Fruit fly (Drosophila melanogaster) whole organism, embryonic: ENCODE results near the gene Sgs5bis.

Experiments
- CG10431 ChIP-seq: fragments of 200-800 bp; sonication (Bioruptor generic); optimal IDR thresholded peaks from 3 replicates; lab custom pipeline; 2018; ENCODE audit warnings: missing biosample characterization, mild to moderate bottlenecking, missing genetic modification characterization
- CG10543 ChIP-seq: fragments of 200-800 bp; sonication (Bioruptor generic); optimal IDR thresholded peaks from 3 replicates; lab custom pipeline; 2017; ENCODE audit warnings: missing biosample characterization, mild to moderate bottlenecking, missing genetic modification characterization, moderate library complexity
- CG12104 ChIP-seq: fragments of 200-800 bp; sonication (Bioruptor generic); optimal IDR thresholded peaks from 3 replicates; lab custom pipeline; 2016; ENCODE audit warnings: missing biosample characterization, missing genetic modification characterization
- CG12391 ChIP-seq: fragments of 200-800 bp; sonication (Bioruptor generic); optimal IDR thresholded peaks from 3 replicates; lab custom pipeline; 2018; ENCODE audit warnings: missing biosample characterization, mild to moderate bottlenecking, missing genetic modification characterization, moderate library complexity
- CG12659 ChIP-seq: fragments of 200-800 bp; sonication (Bioruptor generic); optimal IDR thresholded peaks from 3 replicates; lab custom pipeline; 2017; ENCODE audit warnings: mild to moderate bottlenecking, missing biosample characterization, missing genetic modification reagents, missing genetic modification characterization
- CG15269 ChIP-seq: fragments of 200-800 bp; sonication (Bioruptor generic); optimal IDR thresholded peaks from 2 replicates; lab custom pipeline; 2018; ENCODE audit warnings: missing biosample characterization, mild to moderate bottlenecking, missing genetic modification characterization, moderate library complexity
- CG2202 ChIP-seq: fragments of 200-800 bp; sonication (Bioruptor generic); optimal IDR thresholded peaks from 2 replicates; lab custom pipeline; 2018; ENCODE audit warnings: missing biosample characterization, mild to moderate bottlenecking, missing genetic modification characterization
- CG3407 ChIP-seq: fragments of 200-800 bp; sonication (Bioruptor generic); optimal IDR thresholded peaks from 2 replicates; lab custom pipeline; 2018; ENCODE audit warnings: missing biosample characterization, mild to moderate bottlenecking, missing genetic modification characterization
- CG3847 ChIP-seq: fragments of 200-800 bp; sonication (Bioruptor generic); IDR thresholded peaks from 2 replicates; pipeline ENCODE4 v1.3.6; 2022; ENCODE audit warnings: missing biosample characterization, missing genetic modification characterization
- CG4404 ChIP-seq: fragments of 200-800 bp; sonication (Bioruptor generic); IDR thresholded peaks from 2 replicates; pipeline ENCODE4 v1.3.6; 2022; ENCODE audit warnings: missing biosample characterization, missing genetic modification characterization
- CG6272 ChIP-seq: fragments of 200-800 bp; sonication (Bioruptor generic); IDR thresholded peaks from 2 replicates; pipeline ENCODE4 v1.3.6; 2022; ENCODE audit warnings: missing biosample characterization, missing genetic modification characterization
- CG8089 ChIP-seq: fragments of 200-800 bp; sonication (Bioruptor generic); optimal IDR thresholded peaks from 3 replicates; lab custom pipeline; 2016; ENCODE audit warnings: missing biosample characterization, missing genetic modification characterization
- CG9437 ChIP-seq: fragments of 200-800 bp; sonication (Bioruptor generic); optimal IDR thresholded peaks from 2 replicates; lab custom pipeline; 2018; ENCODE audit warnings: missing biosample characterization, mild to moderate bottlenecking, missing genetic modification characterization
- Dip2 ChIP-seq: fragments of 200-800 bp; sonication (Bioruptor generic); IDR thresholded peaks from 2 replicates; pipeline ENCODE4 v1.3.6; 2022; ENCODE audit warnings: missing biosample characterization, missing genetic modification characterization
- Dll ChIP-seq: fragments of 200-800 bp; sonication (Bioruptor generic); IDR thresholded peaks from 4 replicates; pipeline ENCODE4 v1.3.6; 2022; ENCODE audit warnings: missing biosample characterization, missing genetic modification characterization; ENCODE audit not compliant: partially characterized antibody
- Hr3 ChIP-seq: fragments of 200-800 bp; sonication (Bioruptor generic); optimal IDR thresholded peaks from 3 replicates; lab custom pipeline; 2016; ENCODE audit warnings: missing biosample characterization, missing genetic modification characterization
- Hsf ChIP-seq: fragments of 200-800 bp; sonication (Bioruptor generic); optimal IDR thresholded peaks from 3 replicates; lab custom pipeline; 2016; ENCODE audit warnings: missing biosample characterization, missing genetic modification characterization
- Jarid2 ChIP-seq: fragments of 200-800 bp; sonication (Bioruptor generic); optimal IDR thresholded peaks from 3 replicates; lab custom pipeline; 2017; ENCODE audit warnings: mild to moderate bottlenecking, missing biosample characterization, missing genetic modification reagents, missing genetic modification characterization
- Myb ChIP-seq: fragments of 200-800 bp; sonication (Bioruptor generic); optimal IDR thresholded peaks from 2 replicates; lab custom pipeline; 2016; ENCODE audit warnings: missing biosample characterization, missing genetic modification characterization
- Opbp ChIP-seq: fragments of 200-800 bp; sonication (Bioruptor generic); IDR thresholded peaks from 3 replicates; pipeline ENCODE4 v1.3.6; 2022; ENCODE audit warnings: missing biosample characterization, missing genetic modification characterization; ENCODE audit not compliant: partially characterized antibody
- Ssrp ChIP-seq: fragments of 200-800 bp; sonication (Bioruptor generic); optimal IDR thresholded peaks from 2 replicates; lab custom pipeline; 2018; ENCODE audit warnings: missing biosample characterization, mild to moderate bottlenecking, missing genetic modification characterization, moderate library complexity
- cg ChIP-seq: fragments of 200-800 bp; sonication (Bioruptor generic); optimal IDR thresholded peaks from 3 replicates; lab custom pipeline; 2019; ENCODE audit warnings: missing biosample characterization, mild to moderate bottlenecking, missing genetic modification characterization, moderate library complexity
- chn ChIP-seq: fragments of 200-800 bp; sonication (Bioruptor generic); optimal IDR thresholded peaks from 2 replicates; lab custom pipeline; 2016; ENCODE audit warnings: missing biosample characterization, missing genetic modification characterization
- ci ChIP-seq: fragments of 200-800 bp; sonication (Bioruptor generic); IDR thresholded peaks from 3 replicates; pipeline ENCODE4 v1.3.6; 2022; ENCODE audit warnings: missing biosample characterization, missing genetic modification characterization
- dmrt11E ChIP-seq: fragments of 200-800 bp; sonication (Bioruptor generic); optimal IDR thresholded peaks from 3 replicates; lab custom pipeline; 2018; ENCODE audit warnings: missing biosample characterization, mild to moderate bottlenecking, missing genetic modification characterization, moderate library complexity
- dmrt99B ChIP-seq: fragments of 200-800 bp; sonication (Bioruptor generic); optimal IDR thresholded peaks from 2 replicates; lab custom pipeline; 2018; ENCODE audit warnings: missing biosample characterization, mild to moderate bottlenecking, missing genetic modification characterization, moderate library complexity
- esg ChIP-seq: fragments of 200-800 bp; sonication (Bioruptor generic); conservative IDR thresholded peaks from 2 replicates; pipeline ENCODE4 v1.3.6; 2022; ENCODE audit warnings: missing biosample characterization, missing genetic modification characterization
- fd96Cb ChIP-seq: fragments of 200-800 bp; sonication (Bioruptor generic); optimal IDR thresholded peaks from 2 replicates; lab custom pipeline; 2018; ENCODE audit warnings: missing biosample characterization, mild to moderate bottlenecking, missing genetic modification characterization, moderate library complexity
- ftz-f1 ChIP-seq: fragments of 200-800 bp; sonication (Bioruptor generic); optimal IDR thresholded peaks from 2 replicates; lab custom pipeline; 2016; ENCODE audit warnings: missing biosample characterization, missing genetic modification characterization
- grau ChIP-seq: fragments of 200-800 bp; optimal IDR thresholded peaks from 3 replicates; lab custom pipeline; 2019; ENCODE audit warnings: missing biosample characterization, mild to moderate bottlenecking, missing genetic modification characterization, moderate library complexity
- gsb-n ChIP-seq: fragments of 200-800 bp; sonication (Bioruptor generic); optimal IDR thresholded peaks from 3 replicates; lab custom pipeline; 2018; ENCODE audit warnings: missing biosample characterization, mild to moderate bottlenecking, missing genetic modification characterization
- hkb ChIP-seq, 2 experiments: fragments of 200-800 bp in 1 of 2; fragments of >200 bp in 1 of 2; sonication (Bioruptor generic) in 1 of 2; IDR thresholded peaks in 1 of 2; optimal IDR thresholded peaks in 1 of 2; 2 replicates each; pipeline versions ENCODE4 v1.3.6 to Lab custom; 2017 to 2022; ENCODE audit warnings: missing biosample characterization in 1 of 2, missing genetic modification characterization in 1 of 2
- lbe ChIP-seq: fragments of 200-800 bp; sonication (Bioruptor generic); optimal IDR thresholded peaks from 2 replicates; lab custom pipeline; 2016; ENCODE audit warnings: missing biosample characterization, mild to moderate bottlenecking, missing genetic modification characterization
- phol ChIP-seq: fragments of 200-800 bp; sonication (Bioruptor generic); optimal IDR thresholded peaks from 3 replicates; lab custom pipeline; 2018; ENCODE audit warnings: missing biosample characterization, mild to moderate bottlenecking, missing genetic modification characterization, moderate library complexity
- prd ChIP-seq, 3 experiments: fragments of >200 bp in 2 of 3; fragments of 200-800 bp in 1 of 3; sonication (Bioruptor generic) in 1 of 3; optimal IDR thresholded peaks in 2 of 3; IDR thresholded peaks in 1 of 3; 2 replicates in 2 of 3; 3 replicates in 1 of 3; pipeline versions ENCODE4 v1.3.6 to Lab custom; 2017 to 2022; ENCODE audit warnings: missing biosample characterization in 1 of 3, missing genetic modification characterization in 1 of 3
- salm ChIP-seq: fragments of 200-800 bp; sonication (Bioruptor generic); optimal IDR thresholded peaks from 2 replicates; lab custom pipeline; 2018; ENCODE audit warnings: missing biosample characterization, mild to moderate bottlenecking, missing genetic modification characterization
- sisA ChIP-seq: fragments of 200-800 bp; sonication (Bioruptor generic); IDR thresholded peaks from 2 replicates; pipeline ENCODE4 v1.3.6; 2022; ENCODE audit warnings: missing biosample characterization, missing genetic modification characterization
- slou ChIP-seq: fragments of 200-800 bp; sonication (Bioruptor generic); optimal IDR thresholded peaks from 3 replicates; lab custom pipeline; 2016; ENCODE audit warnings: missing biosample characterization, missing genetic modification characterization
- slp2 ChIP-seq: fragments of 200-800 bp; sonication (Bioruptor generic); optimal IDR thresholded peaks from 2 replicates; lab custom pipeline; 2016; ENCODE audit warnings: missing biosample characterization, missing genetic modification characterization
- sqz ChIP-seq: fragments of 200-800 bp; sonication (Bioruptor generic); optimal IDR thresholded peaks from 3 replicates; lab custom pipeline; 2018; ENCODE audit warnings: missing biosample characterization, mild to moderate bottlenecking, missing genetic modification characterization
- sr ChIP-seq: fragments of 200-800 bp; sonication (Bioruptor generic); IDR thresholded peaks from 3 replicates; pipeline ENCODE4 v1.3.6; 2022; ENCODE audit warnings: missing biosample characterization, missing genetic modification characterization
- tap ChIP-seq: fragments of 200-800 bp; optimal IDR thresholded peaks from 3 replicates; lab custom pipeline; 2019; ENCODE audit warnings: missing biosample characterization, mild to moderate bottlenecking, missing genetic modification characterization, moderate library complexity
- tgo ChIP-seq: fragments of 200-800 bp; sonication (Bioruptor generic); IDR thresholded peaks from 3 replicates; pipeline ENCODE4 v1.3.6; 2022; ENCODE audit warnings: missing biosample characterization, missing genetic modification characterization
- unpg ChIP-seq: fragments of 200-800 bp; sonication (Bioruptor generic); optimal IDR thresholded peaks from 3 replicates; lab custom pipeline; 2018; ENCODE audit warnings: missing biosample characterization, mild to moderate bottlenecking, missing genetic modification characterization, moderate library complexity
- usp ChIP-seq: fragments of >200 bp; optimal IDR thresholded peaks from 2 replicates; lab custom pipeline; 2017; ENCODE audit warnings: missing biosample characterization, missing genetic modification characterization
- zen ChIP-seq: fragments of 200-800 bp; sonication (Bioruptor generic); optimal IDR thresholded peaks from 3 replicates; lab custom pipeline; 2018; ENCODE audit warnings: missing biosample characterization, mild to moderate bottlenecking, missing genetic modification characterization, moderate library complexity
- zf30C ChIP-seq: fragments of 200-800 bp; sonication (Bioruptor generic); optimal IDR thresholded peaks from 3 replicates; lab custom pipeline; 2018; ENCODE audit warnings: missing biosample characterization, mild to moderate bottlenecking, missing genetic modification characterization

The Sgs5bis gene

dm6 chr3R:17583658-17584460, 10.3 kb upstream of the Sgs5bis start (continued):
- TF ChIP-seq slp2 (no peak), CG8089 (GFP tag; lab: Kevin White, UChicago) (no peak), CG4404 (GFP tag; lab: Robert Waterston, UW) (peak; percentile 46; the same call in 1 of the 2 replicates), sqz (GFP tag; lab: Kevin White, UChicago) (peak; percentile 55), tgo (GFP tag; lab: Robert Waterston, UW) (peak; percentile 36; the same call in 1 of the 3 replicates), ftz-f1 (no peak), CG3847 (GFP tag; lab: Robert Waterston, UW) (no peak), slou (no peak), CG12659 (GFP tag; lab: Kevin White, UChicago) (peak; percentile 0), CG10543 (GFP tag; lab: Kevin White, UChicago) (no peak), fd96Cb (tag; lab: Kevin White, UChicago) (peak; percentile 68), zen (peak; percentile 67), prd (optimal IDR thresholded peaks at IDR 0.05; lab: Kevin White, UChicago) (no peak), prd (GFP tag; IDR thresholded peaks at IDR 0.05; lab: Robert Waterston, UW) (peak; percentile 66; the same call in 2 of the 3 replicates), lbe (GFP tag; lab: Kevin White, UChicago) (no peak), Dll (GFP tag; lab: Robert Waterston, UW) (no peak), sr (GFP tag; lab: Robert Waterston, UW) (no peak), tap (tag; lab: Kevin White, UChicago) (peak; percentile 37), Dip2 (GFP tag; lab: Robert Waterston, UW) (no peak), grau (peak; percentile 57), CG6272 (GFP tag; lab: Robert Waterston, UW) (no peak), CG15269 (tag; lab: Kevin White, UChicago) (peak; percentile 32), cg (GFP tag; lab: Kevin White, UChicago) (peak; percentile 50), Opbp (GFP tag; lab: Robert Waterston, UW) (no peak), CG9437 (GFP tag; lab: Kevin White, UChicago) (peak; percentile 2), Ssrp (peak; percentile 61), salm (tag; lab: Kevin White, UChicago) (peak; percentile 10), CG12391 (peak; percentile 66), sisA (peak; percentile 34; the same call in 1 of the 2 replicates), ci (GFP tag; lab: Robert Waterston, UW) (peak; percentile 71; the same call in 2 of the 3 replicates), Hsf (GFP tag; lab: Kevin White, UChicago) (peak; percentile 35), gsb-n (peak; percentile 61), CG12104 (no peak), CG10431 (peak; percentile 49), Jarid2 (GFP tag; lab: Kevin White, UChicago) (no peak), dmrt99B (tag; lab: Kevin White, UChicago) (peak; percentile 71), CG3407 (GFP tag; lab: Kevin White, UChicago) (peak; percentile 24), usp (GFP tag; lab: Kevin White, UChicago) (no peak), unpg (peak; percentile 64), hkb (optimal IDR thresholded peaks at IDR 0.05; lab: Kevin White, UChicago) (no peak), hkb (GFP tag; IDR thresholded peaks at IDR 0.05; lab: Robert Waterston, UW) (peak; percentile 51), Myb (GFP tag; lab: Kevin White, UChicago) (no peak), dmrt11E (tag; lab: Kevin White, UChicago) (peak; percentile 84), esg (GFP tag; lab: Robert Waterston, UW) (0 out of 2 replicates have a peak, but pooled peaks have one; percentile 23), Hr3 (GFP tag; lab: Kevin White, UChicago) (peak; percentile 44), phol (tag; lab: Kevin White, UChicago) (peak; percentile 72), zf30C (GFP tag; lab: Kevin White, UChicago) (peak; percentile 53), CG2202 (tag; lab: Kevin White, UChicago) (peak; percentile 63), chn (GFP tag; lab: Kevin White, UChicago) (peak; percentile 0)
